Fruit fly (Drosophila melanogaster): ENCODE data around the gene Vml.

Vml gene

dm6 chrX:2305281-2305680 is 29.7 kb downstream of the Vml start:
- TF ChIP-seq CrebA (GFP tag; optimal IDR thresholded peaks at IDR 0.05; ENCODE audit: borderline replicate concordance), result no peak
- TF ChIP-seq Rel (GFP tag; optimal IDR thresholded peaks at IDR 0.05), result no peak
- TF ChIP-seq Rel (tag; optimal IDR thresholded peaks at IDR 0.05), result peak; percentile 14

- no peak for TF ChIP-seq Hr78 (GFP tag; optimal IDR thresholded peaks at IDR 0.05)
- TF ChIP-seq CrebA (GFP tag; optimal IDR thresholded peaks at IDR 0.05; ENCODE audit: borderline replicate concordance), result peak; percentile 47
- TF ChIP-seq rgr (GFP tag; optimal IDR thresholded peaks at IDR 0.05), result no peak
- TF ChIP-seq pan (optimal IDR thresholded peaks at IDR 0.05), result no peak
- no peak for TF ChIP-seq sv (GFP tag; optimal IDR thresholded peaks at IDR 0.05)
- no peak for TF ChIP-seq HLH106 (tag; optimal IDR thresholded peaks at IDR 0.05)
- TF ChIP-seq Vsx2 (GFP tag; optimal IDR thresholded peaks at IDR 0.05; ENCODE audit: partially characterized antibody), result no peak
- TF ChIP-seq Hnf4 (GFP tag; optimal IDR thresholded peaks at IDR 0.05), result no peak
- peak; percentile 82 for TF ChIP-seq Dif (GFP tag; optimal IDR thresholded peaks at IDR 0.05; ENCODE audit: partially characterized antibody)
- peak; percentile 44 for TF ChIP-seq N (GFP tag; optimal IDR thresholded peaks at IDR 0.05)
- peak; percentile 45 for TF ChIP-seq Rel (GFP tag; optimal IDR thresholded peaks at IDR 0.05)
- peak; percentile 57 for TF ChIP-seq Rel (tag; optimal IDR thresholded peaks at IDR 0.05)
- peak; percentile 29 to 62 for TF ChIP-seq dl (GFP tag; optimal IDR thresholded peaks at IDR 0.05; ENCODE audit: insufficient read depth in 1 of 2, partially characterized antibody in 2 of 2)
Observed at dm6 chrX:2305842-2306300, 30.2 kb downstream of the Vml start.

dm6 chrX:2306307-2306706 is 30.7 kb downstream of the Vml start:
- TF ChIP-seq br (GFP tag; optimal IDR thresholded peaks at IDR 0.05) (peak; percentile 77), Sp1 (GFP tag; optimal IDR thresholded peaks at IDR 0.05) (peak; percentile 83), HLH106 (tag; optimal IDR thresholded peaks at IDR 0.05) (peak; percentile 83), ey (GFP tag; optimal IDR thresholded peaks at IDR 0.05) (peak; percentile 88), CG9705 (GFP tag; optimal IDR thresholded peaks at IDR 0.05) (peak; percentile 45), usp (GFP tag; optimal IDR thresholded peaks at IDR 0.05) (no peak), CG32264 (GFP tag; optimal IDR thresholded peaks at IDR 0.05) (peak; percentile 24), h (GFP tag; optimal IDR thresholded peaks at IDR 0.05) (peak; percentile 80), woc (GFP tag; optimal IDR thresholded peaks at IDR 0.05) (peak; percentile 77), foxo (GFP tag; optimal IDR thresholded peaks at IDR 0.05) (peak in 1 of 2 experiments; percentile 82), Hr78 (GFP tag; optimal IDR thresholded peaks at IDR 0.05) (no peak), sage (GFP tag; optimal IDR thresholded peaks at IDR 0.05) (peak; percentile 27), dmrt93B (GFP tag; optimal IDR thresholded peaks at IDR 0.05) (peak; percentile 80), OdsH (GFP tag; optimal IDR thresholded peaks at IDR 0.05) (peak; percentile 78), brk (GFP tag; optimal IDR thresholded peaks at IDR 0.05) (peak; percentile 12), Vsx2 (GFP tag; optimal IDR thresholded peaks at IDR 0.05; ENCODE audit: partially characterized antibody) (no peak), CrebA (GFP tag; optimal IDR thresholded peaks at IDR 0.05; ENCODE audit: borderline replicate concordance) (no peak), Myc (optimal IDR thresholded peaks at IDR 0.05) (no peak), sv (GFP tag; optimal IDR thresholded peaks at IDR 0.05) (peak; percentile 43), lola (GFP tag; optimal IDR thresholded peaks at IDR 0.05) (no peak), fru (GFP tag; optimal IDR thresholded peaks at IDR 0.05) (peak; percentile 91), rgr (GFP tag; optimal IDR thresholded peaks at IDR 0.05) (peak; percentile 77), dl (GFP tag; optimal IDR thresholded peaks at IDR 0.05; ENCODE audit: insufficient read depth in 1 of 2, partially characterized antibody in 2 of 2) (no peak), jim (GFP tag; optimal IDR thresholded peaks at IDR 0.05) (no peak), psq (GFP tag; optimal IDR thresholded peaks at IDR 0.05) (peak; percentile 72), Rel (GFP tag; optimal IDR thresholded peaks at IDR 0.05) (no peak), Rel (tag; optimal IDR thresholded peaks at IDR 0.05) (no peak), dsf (GFP tag; optimal IDR thresholded peaks at IDR 0.05; ENCODE audit: borderline replicate concordance) (peak; percentile 18), Hnf4 (GFP tag; optimal IDR thresholded peaks at IDR 0.05) (peak; percentile 63)

dm6 chrX:2306760-2307159 is 31.1 kb downstream of the Vml start:
- TF ChIP-seq HLH106 (tag; optimal IDR thresholded peaks at IDR 0.05) (no peak), Dif (GFP tag; optimal IDR thresholded peaks at IDR 0.05; ENCODE audit: partially characterized antibody) (no peak), Abd-B (GFP tag; optimal IDR thresholded peaks at IDR 0.05) (no peak), dmrt93B (GFP tag; optimal IDR thresholded peaks at IDR 0.05) (no peak), tai (GFP tag; optimal IDR thresholded peaks at IDR 0.05) (no peak), rgr (GFP tag; optimal IDR thresholded peaks at IDR 0.05) (no peak), Vsx2 (GFP tag; optimal IDR thresholded peaks at IDR 0.05; ENCODE audit: partially characterized antibody) (no peak), psq (GFP tag; optimal IDR thresholded peaks at IDR 0.05) (no peak), Rel (GFP tag; optimal IDR thresholded peaks at IDR 0.05) (no peak), Rel (tag; optimal IDR thresholded peaks at IDR 0.05) (no peak), Myc (optimal IDR thresholded peaks at IDR 0.05) (no peak), Jra (GFP tag; optimal IDR thresholded peaks at IDR 0.05) (no peak), Mio (GFP tag; optimal IDR thresholded peaks at IDR 0.05) (no peak), Hr78 (GFP tag; optimal IDR thresholded peaks at IDR 0.05) (no peak), Hnf4 (GFP tag; optimal IDR thresholded peaks at IDR 0.05) (no peak), foxo (GFP tag; optimal IDR thresholded peaks at IDR 0.05) (no peak), h (GFP tag; optimal IDR thresholded peaks at IDR 0.05) (no peak), Sp1 (GFP tag; optimal IDR thresholded peaks at IDR 0.05) (no peak)
